Fruit fly (Drosophila melanogaster) whole organism, embryonic: ENCODE results near the gene ninaC.
A peak's percentile ranks its signal among the peaks of the same experiment; 100 is the strongest.

Experiments
- Ada2b ChIP-seq: fragments of 200-800 bp; sonication (Bioruptor generic); IDR thresholded peaks from 2 replicates; pipeline ENCODE4 v1.3.6; 2022; ENCODE audit warnings: missing biosample characterization, missing genetic modification characterization
- Atf-2 ChIP-seq: fragments of 200-800 bp; sonication (Bioruptor generic); optimal IDR thresholded peaks from 2 replicates; lab custom pipeline; 2016; ENCODE audit warnings: missing biosample characterization, missing genetic modification characterization
- CG10565 ChIP-seq: fragments of 200-800 bp; sonication (Bioruptor generic); optimal IDR thresholded peaks from 3 replicates; lab custom pipeline; 2016; ENCODE audit warnings: missing biosample characterization, mild to moderate bottlenecking, missing genetic modification characterization
- CG11560 ChIP-seq: fragments of 200-800 bp; sonication (Bioruptor generic); IDR thresholded peaks from 3 replicates; pipeline ENCODE4 v1.3.6; 2022; ENCODE audit warnings: missing biosample characterization, missing genetic modification characterization
- CG12071 ChIP-seq: fragments of 200-800 bp; sonication (Bioruptor generic); optimal IDR thresholded peaks from 3 replicates; lab custom pipeline; 2018; ENCODE audit warnings: missing biosample characterization, mild to moderate bottlenecking, missing genetic modification characterization
- CG13894 ChIP-seq: fragments of 200-800 bp; sonication (Bioruptor generic); optimal IDR thresholded peaks from 3 replicates; lab custom pipeline; 2018; ENCODE audit warnings: missing biosample characterization, mild to moderate bottlenecking, missing genetic modification characterization, moderate library complexity
- CG15073 ChIP-seq: fragments of 200-800 bp; sonication (Bioruptor generic); optimal IDR thresholded peaks from 2 replicates; lab custom pipeline; 2016; ENCODE audit warnings: missing biosample characterization, missing genetic modification characterization
- CG18476 ChIP-seq: fragments of 200-800 bp; sonication (Bioruptor generic); optimal IDR thresholded peaks from 2 replicates; lab custom pipeline; 2016; ENCODE audit warnings: missing biosample characterization, mild to moderate bottlenecking, missing genetic modification characterization
- CG2712 ChIP-seq: fragments of 200-800 bp; optimal IDR thresholded peaks from 3 replicates; lab custom pipeline; 2019; ENCODE audit warnings: missing biosample characterization, mild to moderate bottlenecking, missing genetic modification characterization, moderate library complexity
- CG42726 ChIP-seq: fragments of 200-800 bp; sonication (Bioruptor generic); IDR thresholded peaks from 2 replicates; pipeline ENCODE4 v1.3.6; 2022; ENCODE audit warnings: missing biosample characterization, missing genetic modification characterization; ENCODE audit not compliant: partially characterized antibody
- CG6175 ChIP-seq: fragments of 200-800 bp; sonication (Bioruptor generic); IDR thresholded peaks from 3 replicates; pipeline ENCODE4 v1.3.6; 2022; ENCODE audit warnings: missing biosample characterization, missing genetic modification characterization
- CG6654 ChIP-seq: fragments of 200-800 bp; sonication (Bioruptor generic); optimal IDR thresholded peaks from 2 replicates; lab custom pipeline; 2017; ENCODE audit warnings: missing biosample characterization, mild to moderate bottlenecking, missing genetic modification characterization
- CG6689 ChIP-seq: fragments of 200-800 bp; sonication (Bioruptor generic); IDR thresholded peaks from 2 replicates; pipeline ENCODE4 v1.3.6; 2022; ENCODE audit warnings: missing biosample characterization, missing genetic modification characterization
- CG7357 ChIP-seq: fragments of 200-800 bp; sonication (Bioruptor generic); IDR thresholded peaks from 3 replicates; pipeline ENCODE4 v1.3.6; 2022; ENCODE audit warnings: missing biosample characterization, missing genetic modification characterization
- CTCF ChIP-seq: fragments of 200-800 bp; sonication (Bioruptor generic); optimal IDR thresholded peaks from 2 replicates; lab custom pipeline; 2017; ENCODE audit warnings: missing biosample characterization, mild to moderate bottlenecking, missing genetic modification characterization, moderate library complexity
- Dip2 ChIP-seq: fragments of 200-800 bp; sonication (Bioruptor generic); IDR thresholded peaks from 2 replicates; pipeline ENCODE4 v1.3.6; 2022; ENCODE audit warnings: missing biosample characterization, missing genetic modification characterization
- Doc2 ChIP-seq: fragments of 200-800 bp; sonication (Bioruptor generic); IDR thresholded peaks from 2 replicates; pipeline ENCODE4 v1.3.6; 2022; ENCODE audit warnings: missing biosample characterization, missing genetic modification characterization
- ERR ChIP-seq: fragments of 200-800 bp; sonication (Bioruptor generic); optimal IDR thresholded peaks from 2 replicates; lab custom pipeline; 2016; ENCODE audit warnings: missing biosample characterization, missing genetic modification characterization
- Elba2 ChIP-seq: fragments of 200-800 bp; sonication (Bioruptor generic); optimal IDR thresholded peaks from 3 replicates; lab custom pipeline; 2016; ENCODE audit warnings: missing biosample characterization, missing genetic modification characterization
- Fer1 ChIP-seq: fragments of 200-800 bp; sonication (Bioruptor generic); optimal IDR thresholded peaks from 2 replicates; lab custom pipeline; 2017; ENCODE audit warnings: missing biosample characterization, mild to moderate bottlenecking, missing genetic modification characterization
- H15 ChIP-seq: fragments of 200-800 bp; sonication (Bioruptor generic); IDR thresholded peaks from 3 replicates; pipeline ENCODE4 v1.3.6; 2022; ENCODE audit warnings: missing biosample characterization, missing genetic modification characterization
- H2.0 ChIP-seq: fragments of 200-800 bp; sonication (Bioruptor generic); IDR thresholded peaks from 2 replicates; pipeline ENCODE4 v1.3.6; 2022; ENCODE audit warnings: missing biosample characterization, missing genetic modification characterization
- Hr78 ChIP-seq, 2 experiments: fragments of 200-800 bp in 1 of 2; fragments of >200 bp in 1 of 2; sonication (Bioruptor generic) in 1 of 2; optimal IDR thresholded peaks; 2 replicates each; lab custom pipeline; 2017 to 2019; ENCODE audit warnings: missing biosample characterization in 2 of 2, missing genetic modification characterization in 2 of 2, mild to moderate bottlenecking in 1 of 2, moderate library complexity in 1 of 2
- Med ChIP-seq: fragments of 200-800 bp; sonication (Bioruptor generic); peaks from one replicate; lab custom pipeline; 2016; ENCODE audit warnings: missing biosample characterization, missing genetic modification characterization, mild to moderate bottlenecking, inconsistent platforms, moderate library complexity
- Nf-YB ChIP-seq: fragments of 200-800 bp; sonication (Bioruptor generic); optimal IDR thresholded peaks from 3 replicates; lab custom pipeline; 2019; ENCODE audit warnings: missing biosample characterization, mild to moderate bottlenecking, missing genetic modification characterization, moderate library complexity
- Oli ChIP-seq: fragments of 200-800 bp; sonication (Bioruptor generic); optimal IDR thresholded peaks from 2 replicates; lab custom pipeline; 2018; ENCODE audit warnings: missing biosample characterization, mild to moderate bottlenecking, missing genetic modification characterization, moderate library complexity
- Ptx1 ChIP-seq: fragments of 200-800 bp; sonication (Bioruptor generic); IDR thresholded peaks from 2 replicates; pipeline ENCODE4 v1.3.6; 2022; ENCODE audit warnings: missing biosample characterization, missing genetic modification characterization
- Rfx ChIP-seq: fragments of 200-800 bp; sonication (Bioruptor generic); IDR thresholded peaks from 2 replicates; pipeline ENCODE4 v1.3.6; 2022; ENCODE audit warnings: missing biosample characterization, missing genetic modification characterization
- Trl ChIP-seq, 3 experiments: fragments of >200 bp in 2 of 3; fragments of 200-800 bp in 1 of 3; sonication (Bioruptor generic) in 1 of 3; optimal IDR thresholded peaks; 2 replicates in 1 of 3; 3 replicates in 2 of 3; lab custom pipeline; 2016 to 2017; ENCODE audit warnings: missing biosample characterization in 1 of 3, missing genetic modification characterization in 1 of 3
- ara ChIP-seq: fragments of 200-800 bp; sonication (Bioruptor generic); IDR thresholded peaks from 2 replicates; pipeline ENCODE4 v1.3.6; 2022; ENCODE audit warnings: missing biosample characterization, missing genetic modification characterization
- chif ChIP-seq, 2 experiments: fragments of 200-800 bp; sonication (Bioruptor generic); optimal IDR thresholded peaks; 3 replicates each; lab custom pipeline; 2016; ENCODE audit warnings: missing biosample characterization in 2 of 2, missing genetic modification characterization in 2 of 2
- chinmo ChIP-seq: fragments of 200-800 bp; sonication (Bioruptor generic); IDR thresholded peaks from 4 replicates; pipeline ENCODE4 v1.3.6; 2022; ENCODE audit warnings: missing biosample characterization, missing genetic modification characterization; ENCODE audit not compliant: partially characterized antibody
- chn ChIP-seq: fragments of 200-800 bp; sonication (Bioruptor generic); optimal IDR thresholded peaks from 2 replicates; lab custom pipeline; 2016; ENCODE audit warnings: missing biosample characterization, missing genetic modification characterization
- ci ChIP-seq: fragments of 200-800 bp; sonication (Bioruptor generic); IDR thresholded peaks from 3 replicates; pipeline ENCODE4 v1.3.6; 2022; ENCODE audit warnings: missing biosample characterization, missing genetic modification characterization
- crol ChIP-seq: fragments of 200-800 bp; sonication (Bioruptor generic); IDR thresholded peaks from 2 replicates; pipeline ENCODE4 v1.3.6; 2022; ENCODE audit warnings: missing biosample characterization, missing genetic modification characterization
- danr ChIP-seq: fragments of 200-800 bp; sonication (Bioruptor generic); IDR thresholded peaks from 2 replicates; pipeline ENCODE4 v1.3.6; 2022; ENCODE audit warnings: missing biosample characterization, missing genetic modification characterization
- dmrt99B ChIP-seq: fragments of 200-800 bp; sonication (Bioruptor generic); optimal IDR thresholded peaks from 2 replicates; lab custom pipeline; 2018; ENCODE audit warnings: missing biosample characterization, mild to moderate bottlenecking, missing genetic modification characterization, moderate library complexity
- gfzf ChIP-seq: fragments of 200-800 bp; sonication (Bioruptor generic); optimal IDR thresholded peaks from 2 replicates; lab custom pipeline; 2016; ENCODE audit warnings: missing biosample characterization, mild to moderate bottlenecking, missing genetic modification characterization, moderate library complexity
- inv ChIP-seq: fragments of 200-800 bp; sonication (Bioruptor generic); IDR thresholded peaks from 2 replicates; pipeline ENCODE4 v1.3.6; 2022; ENCODE audit warnings: missing biosample characterization, missing genetic modification characterization; ENCODE audit not compliant: partially characterized antibody
- ken ChIP-seq: fragments of 200-800 bp; sonication (Bioruptor generic); IDR thresholded peaks from 3 replicates; pipeline ENCODE4 v1.3.6; 2022; ENCODE audit warnings: missing biosample characterization, missing genetic modification characterization
- kni ChIP-seq: fragments of 200-800 bp; sonication (Bioruptor generic); optimal IDR thresholded peaks from 3 replicates; lab custom pipeline; 2017; ENCODE audit warnings: mild to moderate bottlenecking, missing biosample characterization, missing genetic modification reagents, missing genetic modification characterization
- pum ChIP-seq: fragments of 200-800 bp; sonication (Bioruptor generic); optimal IDR thresholded peaks from 2 replicates; lab custom pipeline; 2016; ENCODE audit warnings: missing biosample characterization, missing genetic modification characterization
- ranshi ChIP-seq: fragments of 200-800 bp; sonication (Bioruptor generic); IDR thresholded peaks from 2 replicates; pipeline ENCODE4 v1.3.6; 2022; ENCODE audit warnings: missing biosample characterization, missing genetic modification characterization
- sc ChIP-seq, 3 experiments: fragments of >200 bp in 2 of 3; fragments of 200-800 bp in 1 of 3; sonication (Bioruptor generic) in 1 of 3; optimal IDR thresholded peaks; 2 replicates in 2 of 3; 3 replicates in 1 of 3; lab custom pipeline; 2017; ENCODE audit warnings: mild to moderate bottlenecking in 1 of 3, missing biosample characterization in 1 of 3, missing genetic modification characterization in 1 of 3, missing genetic modification reagents in 1 of 3
- sisA ChIP-seq: fragments of 200-800 bp; sonication (Bioruptor generic); IDR thresholded peaks from 2 replicates; pipeline ENCODE4 v1.3.6; 2022; ENCODE audit warnings: missing biosample characterization, missing genetic modification characterization
- slbo ChIP-seq: fragments of 200-800 bp; sonication (Bioruptor generic); IDR thresholded peaks from 2 replicates; pipeline ENCODE4 v1.3.6; 2022; ENCODE audit warnings: missing biosample characterization, missing genetic modification characterization
- tin ChIP-seq: fragments of 200-800 bp; sonication (Bioruptor generic); optimal IDR thresholded peaks from 3 replicates; lab custom pipeline; 2016; ENCODE audit warnings: missing biosample characterization, missing genetic modification characterization
- ttk ChIP-seq: fragments of 200-800 bp; sonication (Bioruptor generic); IDR thresholded peaks from 2 replicates; pipeline ENCODE4 v2.1.2; 2022; ENCODE audit warnings: missing biosample characterization, missing genetic modification characterization
- zfh1 ChIP-seq: fragments of 200-800 bp; sonication (Bioruptor generic); IDR thresholded peaks from 3 replicates; pipeline ENCODE4 v1.3.6; 2022; ENCODE audit warnings: missing biosample characterization, missing genetic modification characterization

ninaC gene

DNA sequence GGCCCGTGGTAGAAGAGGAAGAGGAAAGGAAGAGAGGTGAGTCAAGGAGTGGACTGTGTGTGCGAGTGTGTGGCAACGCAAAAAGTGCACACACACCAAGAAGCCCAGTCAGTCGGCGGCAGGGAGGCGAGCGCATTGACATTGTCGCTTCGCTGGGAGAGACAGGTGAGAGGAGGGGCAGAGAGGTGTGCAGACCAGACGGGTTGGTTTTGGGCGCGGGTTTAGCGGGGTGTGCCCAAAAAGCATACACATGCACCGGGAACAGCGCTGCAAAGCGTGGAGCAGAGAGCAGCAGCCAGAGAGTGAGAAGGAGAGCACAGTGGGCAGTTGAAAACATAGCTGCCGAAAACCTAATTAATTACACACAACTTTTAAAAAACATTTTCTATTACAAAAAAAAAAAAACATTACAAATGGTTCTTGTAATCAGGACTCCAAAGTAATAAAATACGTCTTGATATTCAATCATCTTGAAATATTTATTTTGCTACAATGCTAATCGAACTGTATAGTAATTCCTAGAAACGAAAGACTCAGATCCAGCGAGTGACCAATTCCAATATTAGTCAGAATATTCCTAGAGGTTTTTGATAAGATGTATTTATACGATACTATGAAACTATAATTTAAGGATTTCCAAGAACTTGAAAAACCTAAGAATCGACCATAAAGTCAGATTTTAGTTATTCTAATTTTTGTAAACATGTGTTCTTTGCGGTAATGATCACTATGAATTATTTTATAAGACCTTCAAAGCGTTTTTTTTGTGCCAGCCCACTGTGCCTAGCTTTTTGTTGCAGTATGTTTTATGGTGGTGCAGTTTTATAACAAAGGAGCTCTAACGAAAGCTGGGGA, 45.2 kb downstream of the ninaC start (continued):
- TF ChIP-seq slbo (GFP tag; lab: Robert Waterston, UW) (no peak), Rfx (GFP tag; lab: Robert Waterston, UW) (no peak), dmrt99B (peak; percentile 15), CG7357 (no peak), sc (optimal IDR thresholded peaks at IDR 0.05; lab: Kevin White, UChicago) (no peak), sc (GFP tag; optimal IDR thresholded peaks at IDR 0.05; lab: Kevin White, UChicago) (no peak), ranshi (no peak), pum (GFP tag; lab: Kevin White, UChicago) (no peak), CG15073 (GFP tag; lab: Kevin White, UChicago) (no peak), CTCF (GFP tag; lab: Kevin White, UChicago) (no peak), inv (GFP tag; lab: Robert Waterston, UW) (no peak), Doc2 (GFP tag; lab: Robert Waterston, UW) (no peak), zfh1 (GFP tag; lab: Robert Waterston, UW) (0 out of 3 replicates have a peak, but pooled peaks have one; percentile 48), chinmo (GFP tag; lab: Robert Waterston, UW) (no peak), ci (GFP tag; lab: Robert Waterston, UW) (peak; percentile 58; the same call in 1 of the 3 replicates), crol (GFP tag; lab: Robert Waterston, UW) (peak; percentile 97), Ptx1 (no peak), Atf-2 (GFP tag; lab: Kevin White, UChicago) (no peak), H2.0 (GFP tag; lab: Robert Waterston, UW) (0 out of 2 replicates have a peak, but pooled peaks have one; percentile 23), CG12071 (no peak), ara (no peak), CG6654 (no peak), H15 (GFP tag; lab: Robert Waterston, UW) (0 out of 3 replicates have a peak, but pooled peaks have one; percentile 11), sisA (GFP tag; lab: Robert Waterston, UW) (no peak), gfzf (GFP tag; lab: Kevin White, UChicago) (no peak), Ada2b (GFP tag; lab: Robert Waterston, UW) (no peak), CG6175 (GFP tag; lab: Robert Waterston, UW) (0 out of 3 replicates have a peak, but pooled peaks have one; percentile 25), Trl (optimal IDR thresholded peaks at IDR 0.05; lab: Kevin White, UChicago) (peak in 1 of 2 experiments; percentile 47), Trl (GFP tag; optimal IDR thresholded peaks at IDR 0.05; lab: Kevin White, UChicago) (no peak), CG42726 (GFP tag; lab: Robert Waterston, UW) (0 out of 2 replicates have a peak, but pooled peaks have one; percentile 40), Elba2 (no peak), Oli (tag; lab: Kevin White, UChicago) (no peak), chn (GFP tag; lab: Kevin White, UChicago) (no peak), Fer1 (GFP tag; lab: Kevin White, UChicago) (no peak), Dip2 (GFP tag; lab: Robert Waterston, UW) (0 out of 2 replicates have a peak, but pooled peaks have one; percentile 11), danr (GFP tag; lab: Robert Waterston, UW) (no peak), Med (GFP tag; lab: Kevin White, UChicago) (peak; percentile 68), CG11560 (tag; lab: Robert Waterston, UW) (no peak), ERR (GFP tag; lab: Kevin White, UChicago) (no peak), CG2712 (tag; lab: Kevin White, UChicago) (peak; percentile 22), CG13894 (no peak), CG18476 (GFP tag; lab: Kevin White, UChicago) (no peak), Hr78 (GFP tag; optimal IDR thresholded peaks at IDR 0.05; lab: Kevin White, UChicago) (no peak), Nf-YB (GFP tag; lab: Kevin White, UChicago) (no peak), chif (GFP tag; optimal IDR thresholded peaks at IDR 0.05; lab: Kevin White, UChicago) (peak in 1 of 2 experiments; percentile 1), kni (GFP tag; lab: Kevin White, UChicago) (peak; percentile 16), ken (GFP tag; lab: Robert Waterston, UW) (peak; percentile 50; the same call in 1 of the 3 replicates), tin (GFP tag; lab: Kevin White, UChicago) (no peak), CG10565 (GFP tag; lab: Kevin White, UChicago) (no peak), CG6689 (GFP tag; lab: Robert Waterston, UW) (no peak), ttk (0 out of 2 replicates have a peak, but pooled peaks have one; percentile 8)
